Worm (Caenorhabditis elegans) whole organism, L2 larva: ENCODE data around the gene rpt-6.

Experiments
- ama-1 ChIP-seq: fragments of 150-350 bp; optimal IDR thresholded peaks from 2 replicates; lab custom pipeline; 2018; ENCODE audit warnings: inconsistent platforms
- fos-1 ChIP-seq: fragments of 150-350 bp; optimal IDR thresholded peaks from 2 replicates; lab custom pipeline; 2014; ENCODE audit warnings: missing biosample characterization, missing genetic modification characterization
- lin-39 ChIP-seq: fragments of 150-350 bp; optimal IDR thresholded peaks from 2 replicates; lab custom pipeline; 2014; ENCODE audit warnings: missing biosample characterization, missing genetic modification reagents, missing genetic modification characterization
- nhr-11 ChIP-seq: fragments of 150-350 bp; optimal IDR thresholded peaks from 2 replicates; lab custom pipeline; 2014; ENCODE audit warnings: missing biosample characterization, missing genetic modification characterization
- nhr-237 ChIP-seq: fragments of 150-350 bp; optimal IDR thresholded peaks from 2 replicates; lab custom pipeline; 2014; ENCODE audit warnings: missing biosample characterization, missing genetic modification characterization
- nhr-25 ChIP-seq: fragments of 150-350 bp; sonication (generic microtip); optimal IDR thresholded peaks from 3 replicates; lab custom pipeline; 2014; ENCODE audit warnings: missing biosample characterization, missing genetic modification characterization
- skn-1 ChIP-seq: sonication (generic microtip); optimal IDR thresholded peaks from 2 replicates; lab custom pipeline; 2017; ENCODE audit warnings: missing biosample characterization, missing genetic modification characterization
- snpc-4 ChIP-seq: fragments of 150-350 bp; optimal IDR thresholded peaks from 2 replicates; lab custom pipeline; 2014; ENCODE audit warnings: missing biosample characterization, missing genetic modification characterization
- unc-55 ChIP-seq: fragments of 150-350 bp; sonication (generic microtip); optimal IDR thresholded peaks from 3 replicates; lab custom pipeline; 2014; ENCODE audit warnings: missing biosample characterization, missing genetic modification reagents, missing genetic modification characterization
- unc-62 ChIP-seq: fragments of 150-350 bp; optimal IDR thresholded peaks from 2 replicates; lab custom pipeline; 2014; ENCODE audit warnings: missing biosample characterization, missing genetic modification reagents, missing genetic modification characterization
- zag-1 ChIP-seq: fragments of 150-350 bp; optimal IDR thresholded peaks from 2 replicates; lab custom pipeline; 2014; ENCODE audit warnings: missing biosample characterization, missing genetic modification characterization
- ztf-4 ChIP-seq: fragments of 150-350 bp; optimal IDR thresholded peaks from 2 replicates; lab custom pipeline; 2014; ENCODE audit warnings: missing biosample characterization, missing genetic modification characterization

- TF ChIP-seq nhr-237 (tag; lab: Kevin White, UChicago) (no peak), fos-1 (no peak), lin-39 (no peak), ztf-4 (tag; lab: Kevin White, UChicago) (no peak), snpc-4 (no peak), unc-62 (GFP tag; lab: Kevin White, UChicago) (no peak), nhr-11 (tag; lab: Kevin White, UChicago) (no peak), ama-1 (no peak), nhr-25 (tag; lab: Kevin White, UChicago) (no peak), zag-1 (tag; lab: Kevin White, UChicago) (no peak), skn-1 (no peak), unc-55 (GFP tag; lab: Kevin White, UChicago) (no peak)
These were observed 11.0 kb upstream of the rpt-6 start, which contains the start of gene Y75B8A.34 for ce11 chrIII:12359265-12359664.
